Fruit fly (Drosophila melanogaster) whole organism, wandering third instar larva: ENCODE data around the gene Cypl.

Source experiments
- Abd-B ChIP-seq: fragments of >200 bp; optimal IDR thresholded peaks from 2 replicates; lab custom pipeline; 2017; ENCODE audit warnings: missing biosample characterization, missing genetic modification characterization
- CG9705 ChIP-seq: fragments of 200-800 bp; sonication (Bioruptor generic); optimal IDR thresholded peaks from 2 replicates; lab custom pipeline; 2018; ENCODE audit warnings: missing biosample characterization, mild to moderate bottlenecking, missing genetic modification characterization
- Dif ChIP-seq: fragments of 200-275, 200-300 bp; sonication (Bioruptor generic); optimal IDR thresholded peaks from 2 replicates; lab custom pipeline; 2018; ENCODE audit warnings: missing biosample characterization, missing genetic modification characterization; ENCODE audit not compliant: partially characterized antibody
- GATAd ChIP-seq: sonication (Bioruptor generic); optimal IDR thresholded peaks from 2 replicates; lab custom pipeline; 2016; ENCODE audit warnings: missing biosample characterization, missing genetic modification characterization
- HLH106 ChIP-seq: fragments of 200-800 bp; optimal IDR thresholded peaks from 3 replicates; lab custom pipeline; 2019; ENCODE audit warnings: missing biosample characterization, mild to moderate bottlenecking, missing genetic modification characterization, moderate library complexity
- Jra ChIP-seq: sonication (Bioruptor generic); optimal IDR thresholded peaks from 2 replicates; lab custom pipeline; 2016; ENCODE audit warnings: missing biosample characterization, missing genetic modification characterization
- Myc ChIP-seq: fragments of >200 bp; optimal IDR thresholded peaks from 2 replicates; lab custom pipeline; 2017
- br ChIP-seq: fragments of 200-800 bp; sonication (Bioruptor generic); optimal IDR thresholded peaks from 2 replicates; lab custom pipeline; 2016; ENCODE audit warnings: missing biosample characterization, missing genetic modification characterization
- dsf ChIP-seq: sonication (Bioruptor generic); optimal IDR thresholded peaks from 2 replicates; lab custom pipeline; 2016; ENCODE audit warnings: missing biosample characterization, missing genetic modification characterization, borderline replicate concordance
- foxo ChIP-seq, 2 experiments: fragments of 200-800 bp; sonication (Bioruptor generic); optimal IDR thresholded peaks; 2 replicates in 1 of 2; 3 replicates in 1 of 2; lab custom pipeline; 2016 to 2017; ENCODE audit warnings: missing biosample characterization in 2 of 2, missing genetic modification characterization in 2 of 2
- h ChIP-seq: fragments of 200-800 bp; sonication (Bioruptor generic); optimal IDR thresholded peaks from 3 replicates; lab custom pipeline; 2016; ENCODE audit warnings: missing biosample characterization, mild to moderate bottlenecking, missing genetic modification characterization
- jim ChIP-seq: fragments of 175-275, 200-325 bp; sonication (Bioruptor generic); optimal IDR thresholded peaks from 2 replicates; lab custom pipeline; 2016; ENCODE audit warnings: missing biosample characterization, mild to moderate bottlenecking, missing genetic modification characterization
- lola ChIP-seq: fragments of >200 bp; optimal IDR thresholded peaks from 2 replicates; lab custom pipeline; 2017; ENCODE audit warnings: missing biosample characterization, missing genetic modification characterization
- pan ChIP-seq: fragments of >200 bp; optimal IDR thresholded peaks from 2 replicates; lab custom pipeline; 2017
- psq ChIP-seq: fragments of 200-800 bp; sonication (Bioruptor generic); optimal IDR thresholded peaks from 3 replicates; lab custom pipeline; 2017; ENCODE audit warnings: missing biosample characterization, mild to moderate bottlenecking, missing genetic modification characterization, moderate library complexity
- sage ChIP-seq: fragments of 200-800 bp; sonication (Bioruptor generic); optimal IDR thresholded peaks from 2 replicates; lab custom pipeline; 2016; ENCODE audit warnings: missing biosample characterization, mild to moderate bottlenecking, missing genetic modification characterization
- sv ChIP-seq: fragments of 200-800 bp; sonication (Bioruptor generic); optimal IDR thresholded peaks from 3 replicates; lab custom pipeline; 2016; ENCODE audit warnings: missing biosample characterization, missing genetic modification characterization
- tai ChIP-seq: sonication (Bioruptor generic); optimal IDR thresholded peaks from 2 replicates; lab custom pipeline; 2016; ENCODE audit warnings: missing biosample characterization, missing genetic modification characterization

Cypl gene

DNA sequence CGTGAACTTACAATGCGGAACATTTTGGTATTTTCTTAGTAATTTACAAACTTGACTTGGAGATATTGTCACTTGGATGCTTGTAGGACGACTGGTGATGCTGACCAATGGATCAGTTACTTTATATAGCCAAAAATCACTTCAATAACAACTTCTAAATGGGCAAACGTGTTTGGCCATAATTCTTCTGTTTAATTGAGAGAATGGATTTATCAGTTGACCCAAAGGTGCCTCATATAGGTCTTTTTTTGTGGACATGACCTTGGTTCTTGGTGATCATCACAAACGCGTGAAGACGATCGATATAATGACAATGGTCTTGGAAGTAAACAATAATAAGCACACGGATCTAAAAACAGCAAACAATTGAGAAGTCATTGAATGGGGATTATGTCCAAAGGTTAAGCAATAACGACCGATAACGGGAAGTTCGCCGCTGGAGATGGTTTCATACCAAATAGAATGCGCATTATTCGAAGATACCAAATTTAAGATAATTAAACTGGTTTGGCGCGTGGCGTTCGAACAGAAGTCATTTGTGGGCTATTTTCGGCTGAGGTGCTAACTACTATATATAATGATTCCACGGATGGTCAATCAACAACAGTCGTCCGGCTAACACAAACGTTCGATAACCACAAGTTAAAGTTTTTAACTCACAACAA, 42.2 kb downstream of the Cypl start, which contains the start of the genes CG34267 and CG34268:
TSS of gene CG34267 (minus strand) at position 101 of the 665 bp plus-strand sequence.
TSS of gene CG34268 (plus strand) at position 615 of the 665 bp plus-strand sequence.
- no peak for TF ChIP-seq Abd-B (GFP tag; lab: Kevin White, UChicago)
- no peak for TF ChIP-seq pan (lab: Kevin White, UChicago)
- TF ChIP-seq GATAd = no peak
- TF ChIP-seq CG9705 (GFP tag; lab: Kevin White, UChicago) = no peak
- TF ChIP-seq foxo (GFP tag; optimal IDR thresholded peaks at IDR 0.05; lab: Kevin White, UChicago) = no peak
- no peak for TF ChIP-seq Myc (lab: Kevin White, UChicago)
- TF ChIP-seq Jra (GFP tag; lab: Kevin White, UChicago) = no peak
- no peak for TF ChIP-seq sv (GFP tag; lab: Kevin White, UChicago)
- TF ChIP-seq jim (GFP tag; lab: Kevin White, UChicago) = no peak
- no peak for TF ChIP-seq tai
- TF ChIP-seq br (GFP tag; lab: Kevin White, UChicago) = no peak
- no peak for TF ChIP-seq dsf (GFP tag; lab: Kevin White, UChicago)
- no peak for TF ChIP-seq HLH106 (tag; lab: Kevin White, UChicago)
- TF ChIP-seq sage (GFP tag; lab: Kevin White, UChicago) = no peak
- TF ChIP-seq lola (GFP tag; lab: Kevin White, UChicago) = no peak
- no peak for TF ChIP-seq Dif (GFP tag; lab: Kevin White, UChicago)
- TF ChIP-seq psq (GFP tag; lab: Kevin White, UChicago) = no peak
- no peak for TF ChIP-seq h (GFP tag; lab: Kevin White, UChicago)
